Worm (Caenorhabditis elegans) whole organism, L4 larva: Measurements from ENCODE around the gene Y39H10B.2.

Experiments
- R02D3.7 ChIP-seq: fragments of 150-350 bp; sonication (generic microtip); optimal IDR thresholded peaks from 3 replicates; lab custom pipeline; 2014; ENCODE audit warnings: missing biosample characterization, missing genetic modification characterization
- aly-2 ChIP-seq: sonication (generic microtip); optimal IDR thresholded peaks from 2 replicates; lab custom pipeline; 2018; ENCODE audit warnings: missing biosample characterization, missing genetic modification characterization
- ama-1 ChIP-seq: fragments of 150-350 bp; optimal IDR thresholded peaks from 2 replicates; lab custom pipeline; 2014; ENCODE audit warnings: inconsistent platforms, mixed read lengths
- dpl-1 ChIP-seq: fragments of 150-350 bp; optimal IDR thresholded peaks from 2 replicates; lab custom pipeline; 2014; ENCODE audit warnings: missing biosample characterization, missing genetic modification reagents, missing genetic modification characterization
- hlh-11 ChIP-seq: fragments of 200-800 bp; sonication (Bioruptor generic); optimal IDR thresholded peaks from 2 replicates; lab custom pipeline; 2018; ENCODE audit warnings: mild to moderate bottlenecking, missing genetic modification characterization, missing compliant biosample characterization
- lin-39 ChIP-seq: fragments of 150-350 bp; optimal IDR thresholded peaks from 2 replicates; lab custom pipeline; 2014; ENCODE audit warnings: missing biosample characterization, missing genetic modification reagents, missing genetic modification characterization
- nhr-28 ChIP-seq: fragments of 150-350 bp; optimal IDR thresholded peaks from 2 replicates; lab custom pipeline; 2014; ENCODE audit warnings: missing biosample characterization, missing genetic modification characterization
- pha-4 ChIP-seq, 2 experiments: fragments of 150-350 bp in 1 of 2; fragments of 200-800 bp in 1 of 2; sonication (Bioruptor generic) in 1 of 2; IDR thresholded peaks in 1 of 2; optimal IDR thresholded peaks in 1 of 2; 2 replicates each; pipeline versions ENCODE4 v1.3.6 to Lab custom; 2014 to 2022; ENCODE audit warnings: missing genetic modification characterization in 2 of 2, missing genetic modification reagents in 2 of 2, missing biosample characterization in 1 of 2, missing compliant biosample characterization in 1 of 2
- sdz-12 ChIP-seq: fragments of 200-800 bp; sonication (Bioruptor generic); optimal IDR thresholded peaks from 2 replicates; lab custom pipeline; 2018; ENCODE audit warnings: mild to moderate bottlenecking, missing genetic modification characterization, missing compliant biosample characterization
- skn-1 ChIP-seq: fragments of 150-350 bp; optimal IDR thresholded peaks from 2 replicates; lab custom pipeline; 2014; ENCODE audit warnings: missing biosample characterization, missing genetic modification characterization
- unc-62 ChIP-seq, 3 experiments: fragments of 150-350 bp in 1 of 3; sonication (generic microtip); optimal IDR thresholded peaks in 2 of 3; peaks in 1 of 3; 1 replicate in 1 of 3; 2 replicates in 2 of 3; lab custom pipeline; 2014 to 2017; ENCODE audit warnings: missing biosample characterization in 3 of 3, missing genetic modification characterization in 3 of 3, missing genetic modification reagents in 3 of 3, missing genotype in 1 of 3
- ztf-11 ChIP-seq: fragments of 150-350 bp; optimal IDR thresholded peaks from 2 replicates; lab custom pipeline; 2014; ENCODE audit warnings: missing biosample characterization, missing genetic modification characterization

ce11 chrV:3670499-3670898 is 1.9 kb downstream of the Y39H10B.2 start, which contains the start of gene Y39H10B.3:
- TF ChIP-seq sdz-12 (GFP tag; lab: Kevin White, UChicago): no peak
- no peak for TF ChIP-seq pha-4 (GFP tag; IDR thresholded peaks at IDR 0.05; lab: Robert Waterston, UW)
- TF ChIP-seq pha-4 (tag; optimal IDR thresholded peaks at IDR 0.05; lab: Kevin White, UChicago): no peak
- TF ChIP-seq unc-62 (GFP tag; optimal IDR thresholded peaks at IDR 0.05 in 1 of 2; lab: Kevin White, UChicago): no peak
- no peak for TF ChIP-seq unc-62 (tag; optimal IDR thresholded peaks at IDR 0.05; lab: Kevin White, UChicago)
- no peak for TF ChIP-seq R02D3.7
- TF ChIP-seq skn-1: no peak
- TF ChIP-seq aly-2 (tag; lab: Kevin White, UChicago): no peak
- TF ChIP-seq hlh-11 (tag; lab: Kevin White, UChicago): no peak
- TF ChIP-seq nhr-28: no peak
- no peak for TF ChIP-seq lin-39
- TF ChIP-seq dpl-1 (GFP tag; lab: Kevin White, UChicago): no peak
- TF ChIP-seq ztf-11 (tag; lab: Kevin White, UChicago): no peak
- TF ChIP-seq ama-1 (lab: Kevin White, UChicago): no peak
